Worm (Caenorhabditis elegans) whole organism, young adult: Measurements from ENCODE around the gene tsr-1.

Experiments used
- B0019.2 ChIP-seq: fragments of 200-800 bp; sonication (Bioruptor generic); conservative IDR thresholded peaks from 2 replicates; pipeline ENCODE4 v1.3.6; 2022; ENCODE audit warnings: missing genetic modification reagents, missing genetic modification characterization, missing compliant biosample characterization
- B0035.1 ChIP-seq: sonication (generic microtip); optimal IDR thresholded peaks from 2 replicates; lab custom pipeline; 2016; ENCODE audit warnings: missing genetic modification characterization, mild to moderate bottlenecking, missing compliant biosample characterization, missing genotype, missing genetic modification reagents
- B0261.1 ChIP-seq: sonication (generic microtip); optimal IDR thresholded peaks from 2 replicates; lab custom pipeline; 2016; ENCODE audit warnings: mild to moderate bottlenecking, missing genetic modification characterization, moderate library complexity, missing compliant biosample characterization
- D2030.7 ChIP-seq: fragments of 200-800 bp; sonication (Bioruptor generic); IDR thresholded peaks from 2 replicates; pipeline ENCODE4 v1.3.6; 2022; ENCODE audit warnings: missing genetic modification reagents, missing genetic modification characterization, missing compliant biosample characterization
- F23B12.7 ChIP-seq: sonication (generic microtip); optimal IDR thresholded peaks from 2 replicates; lab custom pipeline; 2017; ENCODE audit warnings: missing genetic modification characterization, mild to moderate bottlenecking, missing compliant biosample characterization, antibody characterized with exemption, moderate library complexity; ENCODE audit not compliant: insufficient read depth
- F33H1.4 ChIP-seq: fragments of 200-800 bp; sonication (Bioruptor generic); IDR thresholded peaks from 2 replicates; pipeline ENCODE4 v1.3.6; 2022; ENCODE audit warnings: missing genetic modification reagents, missing genetic modification characterization, missing compliant biosample characterization
- F37B4.10 ChIP-seq: fragments of 200-800 bp; sonication (Bioruptor generic); IDR thresholded peaks from 2 replicates; pipeline ENCODE4 v1.3.6; 2022; ENCODE audit warnings: missing genetic modification characterization, missing compliant biosample characterization
- F55B11.4 ChIP-seq: sonication (generic microtip); optimal IDR thresholded peaks from 2 replicates; lab custom pipeline; 2016; ENCODE audit warnings: missing compliant biosample characterization, missing genetic modification characterization, borderline replicate concordance; ENCODE audit not compliant: insufficient read depth
- K11D2.4 ChIP-seq: fragments of 200-800 bp; sonication (Bioruptor generic); IDR thresholded peaks from 2 replicates; pipeline ENCODE4 v1.3.6; 2022; ENCODE audit warnings: missing genetic modification reagents, missing genetic modification characterization, missing compliant biosample characterization
- K12H6.12 ChIP-seq: fragments of 200-800 bp; sonication (Bioruptor generic); optimal IDR thresholded peaks from 2 replicates; lab custom pipeline; 2018; ENCODE audit warnings: mild to moderate bottlenecking, missing genetic modification characterization, missing compliant biosample characterization
- Y53F4B.3 ChIP-seq: fragments of 200-800 bp; sonication (Bioruptor generic); IDR thresholded peaks from 2 replicates; pipeline ENCODE4 v1.3.6; 2022; ENCODE audit warnings: missing genetic modification reagents, missing genetic modification characterization, missing compliant biosample characterization
- Y56A3A.18 ChIP-seq: fragments of 200-800 bp; sonication (Bioruptor generic); IDR thresholded peaks from 2 replicates; pipeline ENCODE4 v1.3.6; 2022; ENCODE audit warnings: missing genetic modification reagents, missing genetic modification characterization, missing compliant biosample characterization
- Y79H2A.3 ChIP-seq: fragments of 200-800 bp; sonication (Bioruptor generic); conservative IDR thresholded peaks from 2 replicates; pipeline ENCODE4 v1.3.6; 2022; ENCODE audit warnings: missing genetic modification reagents, missing genetic modification characterization, missing compliant biosample characterization
- ama-1 ChIP-seq, 3 experiments: fragments of 150-350 bp in 1 of 3; sonication (generic microtip) in 2 of 3; optimal IDR thresholded peaks; 2 replicates each; lab custom pipeline; 2014 to 2018; ENCODE audit warnings: missing biosample characterization in 2 of 3, missing genetic modification characterization in 2 of 3, missing genetic modification reagents in 2 of 3
- aptf-2 ChIP-seq: fragments of 200-800 bp; sonication (Bioruptor generic); conservative IDR thresholded peaks from 2 replicates; pipeline ENCODE4 v1.3.6; 2022; ENCODE audit warnings: missing genetic modification reagents, missing genetic modification characterization, missing compliant biosample characterization
- aptf-3 ChIP-seq: fragments of 200-800 bp; sonication (Bioruptor generic); IDR thresholded peaks from 2 replicates; pipeline ENCODE4 v1.3.6; 2022; ENCODE audit warnings: missing genetic modification characterization, missing compliant biosample characterization
- bed-1 ChIP-seq: fragments of 200-800 bp; sonication (Bioruptor generic); IDR thresholded peaks from 2 replicates; pipeline ENCODE4 v1.3.6; 2022; ENCODE audit warnings: missing genetic modification reagents, missing genetic modification characterization, missing compliant biosample characterization
- bed-2 ChIP-seq: fragments of 200-800 bp; sonication (Bioruptor generic); IDR thresholded peaks from 2 replicates; pipeline ENCODE4 v1.3.6; 2022; ENCODE audit warnings: missing genetic modification reagents, missing genetic modification characterization, missing compliant biosample characterization
- ccch-3 ChIP-seq: fragments of 200-800 bp; sonication (Bioruptor generic); optimal IDR thresholded peaks from 2 replicates; lab custom pipeline; 2018; ENCODE audit warnings: mild to moderate bottlenecking, missing genetic modification characterization, missing compliant biosample characterization
- cebp-1 ChIP-seq, 2 experiments: fragments of 200-800 bp in 1 of 2; sonication (Bioruptor generic) in 1 of 2; sonication (generic microtip) in 1 of 2; IDR thresholded peaks in 1 of 2; optimal IDR thresholded peaks in 1 of 2; 2 replicates each; pipeline versions ENCODE4 v1.3.6 to Lab custom; 2017 to 2022; ENCODE audit warnings: missing compliant biosample characterization in 2 of 2, missing genetic modification characterization in 2 of 2, mild to moderate bottlenecking in 1 of 2, missing genetic modification reagents in 1 of 2, moderate library complexity in 1 of 2
- ceh-27 ChIP-seq: fragments of 200-800 bp; sonication (Bioruptor generic); optimal IDR thresholded peaks from 2 replicates; lab custom pipeline; 2018; ENCODE audit warnings: mild to moderate bottlenecking, missing genetic modification characterization, moderate library complexity, missing compliant biosample characterization
- chd-7 ChIP-seq: sonication (generic microtip); optimal IDR thresholded peaks from 2 replicates; lab custom pipeline; 2016; ENCODE audit warnings: mild to moderate bottlenecking, missing genetic modification characterization, moderate library complexity, missing compliant biosample characterization
- die-1 ChIP-seq: sonication (generic microtip); optimal IDR thresholded peaks from 2 replicates; lab custom pipeline; 2016; ENCODE audit warnings: missing genotype, mild to moderate bottlenecking, missing genetic modification characterization, missing compliant biosample characterization
- efl-1 ChIP-seq: fragments of 150-350 bp; optimal IDR thresholded peaks from 2 replicates; lab custom pipeline; 2014; ENCODE audit warnings: missing biosample characterization, missing genetic modification reagents, missing genetic modification characterization
- egl-18 ChIP-seq: fragments of 200-800 bp; sonication (Bioruptor generic); IDR thresholded peaks from 2 replicates; pipeline ENCODE4 v1.3.6; 2022; ENCODE audit warnings: missing genetic modification reagents, missing genetic modification characterization, missing compliant biosample characterization
- hlh-12 ChIP-seq: sonication (generic microtip); optimal IDR thresholded peaks from 2 replicates; lab custom pipeline; 2016; ENCODE audit warnings: missing genetic modification characterization, missing compliant biosample characterization
- hlh-26 ChIP-seq: fragments of 200-800 bp; sonication (Bioruptor generic); conservative IDR thresholded peaks from 2 replicates; pipeline ENCODE4 v1.3.6; 2022; ENCODE audit warnings: missing genetic modification reagents, missing genetic modification characterization, missing compliant biosample characterization
- hmg-1.2 ChIP-seq: fragments of 200-800 bp; sonication (Bioruptor generic); IDR thresholded peaks from 2 replicates; pipeline ENCODE4 v1.3.6; 2022; ENCODE audit warnings: missing genetic modification reagents, missing genetic modification characterization, missing compliant biosample characterization
- hmg-20 ChIP-seq: fragments of 200-800 bp; sonication (Bioruptor generic); IDR thresholded peaks from 2 replicates; pipeline ENCODE4 v1.3.6; 2022; ENCODE audit warnings: missing genetic modification reagents, missing genetic modification characterization, missing compliant biosample characterization
- hsf-1 ChIP-seq: fragments of 200-800 bp; sonication (Bioruptor generic); IDR thresholded peaks from 2 replicates; pipeline ENCODE4 v1.3.6; 2022; ENCODE audit warnings: missing genetic modification reagents, missing genetic modification characterization, missing compliant biosample characterization
- let-526 ChIP-seq: fragments of 200-800 bp; sonication (Bioruptor generic); IDR thresholded peaks from 2 replicates; pipeline ENCODE4 v1.3.6; 2022; ENCODE audit warnings: missing genetic modification reagents, missing genetic modification characterization, missing compliant biosample characterization
- lsy-27 ChIP-seq: sonication (generic microtip); optimal IDR thresholded peaks from 2 replicates; lab custom pipeline; 2017; ENCODE audit warnings: missing genetic modification characterization, mild to moderate bottlenecking, missing compliant biosample characterization, antibody characterized with exemption, missing genotype, borderline replicate concordance; ENCODE audit not compliant: insufficient read depth
- mes-4 ChIP-seq: sonication (generic microtip); optimal IDR thresholded peaks from 2 replicates; lab custom pipeline; 2016; ENCODE audit warnings: missing genotype, missing genetic modification characterization, missing compliant biosample characterization
- nfyb-1 ChIP-seq: fragments of 200-800 bp; sonication (Bioruptor generic); IDR thresholded peaks from 2 replicates; pipeline ENCODE4 v1.3.6; 2022; ENCODE audit warnings: missing genetic modification reagents, missing genetic modification characterization, missing compliant biosample characterization
- pha-4 ChIP-seq: fragments of 150-350 bp; sonication (generic microtip); optimal IDR thresholded peaks from 2 replicates; lab custom pipeline; 2014; ENCODE audit warnings: missing biosample characterization, missing genetic modification reagents, missing genetic modification characterization
- repo-1 ChIP-seq: sonication (generic microtip); optimal IDR thresholded peaks from 2 replicates; lab custom pipeline; 2017; ENCODE audit warnings: mild to moderate bottlenecking, missing genetic modification characterization, missing compliant biosample characterization
- sdz-38 ChIP-seq: sonication (generic microtip); optimal IDR thresholded peaks from 2 replicates; lab custom pipeline; 2016; ENCODE audit warnings: missing genotype, missing genetic modification characterization, missing compliant biosample characterization
- snpc-1.1 ChIP-seq: sonication (generic microtip); optimal IDR thresholded peaks from 2 replicates; lab custom pipeline; 2017; ENCODE audit warnings: missing genetic modification characterization, mild to moderate bottlenecking, missing compliant biosample characterization, antibody characterized with exemption, moderate library complexity, missing genotype, missing genetic modification reagents; ENCODE audit not compliant: insufficient read depth
- snpc-4 ChIP-seq, 5 experiments: fragments of 150-350 bp in 1 of 5; sonication (generic microtip) in 4 of 5; optimal IDR thresholded peaks; 2 replicates each; lab custom pipeline; 2014 to 2018; ENCODE audit warnings: missing genetic modification characterization in 5 of 5, missing biosample characterization in 3 of 5, antibody characterized with exemption in 2 of 5, mild to moderate bottlenecking in 2 of 5, missing compliant biosample characterization in 2 of 5, missing genotype in 2 of 5, moderate library complexity in 2 of 5, missing genetic modification reagents in 1 of 5
- tbp1 ChIP-seq: fragments of 200-800 bp; sonication (Bioruptor generic); optimal IDR thresholded peaks from 2 replicates; lab custom pipeline; 2018; ENCODE audit warnings: mild to moderate bottlenecking, missing genetic modification characterization, missing compliant biosample characterization
- tlf-1 ChIP-seq: fragments of 200-800 bp; sonication (Bioruptor generic); optimal IDR thresholded peaks from 2 replicates; lab custom pipeline; 2018; ENCODE audit warnings: mild to moderate bottlenecking, missing genetic modification characterization, missing compliant biosample characterization
- zim-3 ChIP-seq: sonication (generic microtip); optimal IDR thresholded peaks from 2 replicates; lab custom pipeline; 2017; ENCODE audit warnings: mild to moderate bottlenecking, missing genetic modification characterization, moderate library complexity, missing compliant biosample characterization
- ztf-25 ChIP-seq: fragments of 200-800 bp; sonication (Bioruptor generic); IDR thresholded peaks from 2 replicates; pipeline ENCODE4 v1.3.6; 2022; ENCODE audit warnings: missing genetic modification reagents, missing genetic modification characterization, missing compliant biosample characterization
- ztf-26 ChIP-seq: sonication (generic microtip); optimal IDR thresholded peaks from 2 replicates; lab custom pipeline; 2017; ENCODE audit warnings: missing genetic modification characterization, missing compliant biosample characterization

tsr-1 gene

DNA sequence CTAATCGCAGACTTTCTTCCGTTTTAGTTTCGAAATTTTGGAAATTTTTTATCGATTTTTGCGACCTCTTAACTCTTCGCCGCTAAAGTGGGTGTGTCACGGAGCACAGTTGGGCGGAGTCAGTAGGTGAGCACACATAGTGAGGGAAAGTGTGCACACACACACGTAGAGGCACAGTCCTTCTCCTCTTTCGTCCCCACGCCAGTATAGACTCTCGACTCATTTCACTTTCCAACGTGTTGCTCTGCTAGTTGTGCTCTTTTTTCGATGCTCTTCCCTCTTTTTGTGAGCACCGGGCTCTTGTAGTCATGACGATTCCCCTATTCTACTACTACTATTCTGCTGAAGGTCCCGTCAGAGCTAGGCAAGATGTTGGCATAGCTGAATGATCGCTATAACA is 20.7 kb downstream of the tsr-1 start (continued):
- TF ChIP-seq hmg-1.2 (0 out of 2 replicates have a peak, but pooled peaks have one; percentile 17), mes-4 (tag; lab: Kevin White, UChicago) (no peak), bed-2 (GFP tag; lab: Robert Waterston, UW) (no peak), egl-18 (no peak), repo-1 (tag; lab: Kevin White, UChicago) (no peak), ccch-3 (GFP tag; lab: Kevin White, UChicago) (no peak), K11D2.4 (GFP tag; lab: Robert Waterston, UW) (0 out of 2 replicates have a peak, but pooled peaks have one; percentile 21), cebp-1 (GFP tag; IDR thresholded peaks at IDR 0.05; lab: Robert Waterston, UW) (peak; percentile 40; the same call in 1 of the 2 replicates), cebp-1 (tag; optimal IDR thresholded peaks at IDR 0.05; lab: Kevin White, UChicago) (peak; percentile 68), B0019.2 (GFP tag; lab: Robert Waterston, UW) (no peak), aptf-2 (GFP tag; lab: Robert Waterston, UW) (no peak), efl-1 (GFP tag; lab: Kevin White, UChicago) (no peak), F55B11.4 (tag; lab: Kevin White, UChicago) (no peak), ztf-26 (tag; lab: Kevin White, UChicago) (no peak)

DNA sequence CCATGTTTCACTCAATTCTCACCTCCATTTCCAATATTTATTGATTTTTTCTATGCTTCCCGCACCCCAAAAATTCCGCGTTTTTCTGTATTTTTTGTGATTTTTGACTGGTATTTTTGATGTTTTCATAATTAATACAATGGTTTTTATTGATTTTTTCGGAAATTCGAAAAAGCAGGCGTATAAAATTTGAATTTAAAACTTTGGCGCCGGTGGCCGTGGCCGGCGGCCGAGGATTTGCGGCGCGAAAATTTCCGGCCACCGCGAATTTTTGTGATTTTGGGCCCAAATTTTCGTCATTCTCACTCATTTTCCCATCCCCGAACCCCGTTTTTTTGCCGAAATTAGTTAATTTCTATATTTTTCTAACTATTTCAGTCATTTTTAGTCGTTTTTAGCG is 22.2 kb downstream of the tsr-1 start:
- TF ChIP-seq lsy-27: no peak
- no peak for TF ChIP-seq F23B12.7 (tag; lab: Kevin White, UChicago)
- 0 out of 2 replicates have a peak, but pooled peaks have one; percentile 24 for TF ChIP-seq let-526
- TF ChIP-seq Y56A3A.18 (GFP tag; lab: Robert Waterston, UW): no peak
- peak; percentile 91 for TF ChIP-seq Y79H2A.3 (GFP tag; lab: Robert Waterston, UW)
- peak; percentile 66; the same call in 1 of the 2 replicates for TF ChIP-seq nfyb-1 (GFP tag; lab: Robert Waterston, UW)
- TF ChIP-seq F55B11.4 (tag; lab: Kevin White, UChicago): no peak
- no peak for TF ChIP-seq mes-4 (tag; lab: Kevin White, UChicago)
- no peak for TF ChIP-seq ama-1 (optimal IDR thresholded peaks at IDR 0.05; lab: Kevin White, UChicago)
- no peak for TF ChIP-seq ama-1 (GFP tag; optimal IDR thresholded peaks at IDR 0.05; lab: Kevin White, UChicago)
- TF ChIP-seq hlh-26: no peak
- TF ChIP-seq tlf-1 (GFP tag; lab: Kevin White, UChicago): peak; percentile 74
- no peak for TF ChIP-seq F37B4.10 (GFP tag; lab: Robert Waterston, UW)
- no peak for TF ChIP-seq Y53F4B.3
- peak; percentile 20 for TF ChIP-seq B0261.1 (tag; lab: Kevin White, UChicago)
- TF ChIP-seq pha-4 (tag; lab: Kevin White, UChicago): no peak
- TF ChIP-seq aptf-3 (GFP tag; lab: Robert Waterston, UW): no peak
- peak; percentile 75 for TF ChIP-seq F33H1.4 (GFP tag; lab: Robert Waterston, UW)
- TF ChIP-seq bed-1: 0 out of 2 replicates have a peak, but pooled peaks have one; percentile 83
- TF ChIP-seq ceh-27 (GFP tag; lab: Kevin White, UChicago): peak; percentile 31
- peak; percentile 26 for TF ChIP-seq K12H6.12 (tag; lab: Kevin White, UChicago)
- TF ChIP-seq chd-7 (tag; lab: Kevin White, UChicago): peak; percentile 25
- peak; percentile 95 for TF ChIP-seq D2030.7
- peak; percentile 63 for TF ChIP-seq tbp1 (GFP tag; lab: Kevin White, UChicago)
- TF ChIP-seq hsf-1 (GFP tag; lab: Robert Waterston, UW): peak; percentile 86
- TF ChIP-seq hlh-12 (tag; lab: Kevin White, UChicago): no peak
- no peak for TF ChIP-seq snpc-1.1 (tag; lab: Kevin White, UChicago)
- no peak for TF ChIP-seq B0035.1
- no peak for TF ChIP-seq die-1 (tag; lab: Kevin White, UChicago)
- TF ChIP-seq bed-2 (GFP tag; lab: Robert Waterston, UW): peak; percentile 93
- peak; percentile 95 for TF ChIP-seq ztf-25 (GFP tag; lab: Robert Waterston, UW)
- TF ChIP-seq snpc-4 (GFP tag; optimal IDR thresholded peaks at IDR 0.05; lab: Kevin White, UChicago): no peak
- TF ChIP-seq snpc-4 (tag; optimal IDR thresholded peaks at IDR 0.05; lab: Kevin White, UChicago): peak in 2 of 4 experiments; percentile 2 to 36
- peak; percentile 73; the same call in 1 of the 2 replicates for TF ChIP-seq hmg-20 (GFP tag; lab: Robert Waterston, UW)
- no peak for TF ChIP-seq zim-3
- TF ChIP-seq sdz-38: no peak
